Worm (Caenorhabditis elegans): ENCODE results near the gene cyp-33E2.
A peak's percentile ranks its signal among the peaks of the same experiment; 100 is the strongest.

ce11 chrIV:8570719-8571118 lies 41.4 kb upstream of the cyp-33E2 start:
- TF ChIP-seq aly-2 (tag; optimal IDR thresholded peaks at IDR 0.05) = no peak
- TF ChIP-seq pqm-1 (tag; optimal IDR thresholded peaks at IDR 0.05) = no peak
- no peak for TF ChIP-seq nhr-77 (tag; optimal IDR thresholded peaks at IDR 0.05)
- no peak for TF ChIP-seq R02D3.7 (tag; optimal IDR thresholded peaks at IDR 0.05)
- TF ChIP-seq zag-1 (tag; optimal IDR thresholded peaks at IDR 0.05) = no peak
- TF ChIP-seq unc-62 (GFP tag; optimal IDR thresholded peaks at IDR 0.05 in 1 of 2) = peak in 1 of 2 experiments; percentile 92
- TF ChIP-seq unc-62 (tag; optimal IDR thresholded peaks at IDR 0.05) = no peak
- TF ChIP-seq unc-39 (tag; optimal IDR thresholded peaks at IDR 0.05) = no peak
- TF ChIP-seq snpc-4 (tag; optimal IDR thresholded peaks at IDR 0.05) = no peak
- TF ChIP-seq lin-29 (GFP tag; IDR thresholded peaks at IDR 0.05) = no peak
- no peak for TF ChIP-seq ceh-82 (tag; optimal IDR thresholded peaks at IDR 0.05)
- no peak for TF ChIP-seq egl-27 (tag; optimal IDR thresholded peaks at IDR 0.05)
- no peak for TF ChIP-seq nhr-25 (tag; optimal IDR thresholded peaks at IDR 0.05; ENCODE audit: borderline replicate concordance, insufficient read depth)

Measured in whole organism, L4 larva.